Fruit fly (Drosophila melanogaster) whole organism, adult: ENCODE results near the gene AstA-R2.
A peak's percentile ranks its signal among the peaks of the same experiment; 100 is the strongest.

ENCODE experiments used
- CG11617 ChIP-seq: fragments of 200-800 bp; sonication (Bioruptor generic); optimal IDR thresholded peaks from 2 replicates; lab custom pipeline; 2017; ENCODE audit warnings: mild to moderate bottlenecking, missing biosample characterization, missing genetic modification reagents, missing genetic modification characterization
- CG12768 ChIP-seq: fragments of 200-800 bp; sonication (Bioruptor generic); optimal IDR thresholded peaks from 2 replicates; lab custom pipeline; 2017; ENCODE audit warnings: missing biosample characterization, missing genetic modification characterization, mild to moderate bottlenecking, moderate library complexity, missing genetic modification reagents
- CG14711 ChIP-seq: fragments of 200-800 bp; sonication (Bioruptor generic); optimal IDR thresholded peaks from 2 replicates; lab custom pipeline; 2018; ENCODE audit warnings: missing biosample characterization, mild to moderate bottlenecking, missing genetic modification characterization, moderate library complexity
- CG1620 ChIP-seq: fragments of 200-800 bp; sonication (Bioruptor generic); optimal IDR thresholded peaks from 2 replicates; lab custom pipeline; 2016; ENCODE audit warnings: missing biosample characterization, missing genetic modification characterization
- CG33017 ChIP-seq: fragments of 200-800 bp; sonication (Bioruptor generic); optimal IDR thresholded peaks from 2 replicates; lab custom pipeline; 2018; ENCODE audit warnings: missing biosample characterization, mild to moderate bottlenecking, missing genetic modification characterization, moderate library complexity
- CG5204 ChIP-seq: fragments of 200-800 bp; sonication (Bioruptor generic); optimal IDR thresholded peaks from 2 replicates; lab custom pipeline; 2016; ENCODE audit warnings: missing biosample characterization, missing genetic modification characterization
- CG7045 ChIP-seq: fragments of 200-800 bp; sonication (Bioruptor generic); optimal IDR thresholded peaks from 2 replicates; lab custom pipeline; 2017; ENCODE audit warnings: missing biosample characterization, mild to moderate bottlenecking, missing genetic modification characterization
- CG7101 ChIP-seq: fragments of 200-800 bp; sonication (Bioruptor generic); optimal IDR thresholded peaks from 2 replicates; lab custom pipeline; 2018; ENCODE audit warnings: missing biosample characterization, mild to moderate bottlenecking, missing genetic modification characterization, moderate library complexity
- Clk ChIP-seq: fragments of 200-800 bp; sonication (Bioruptor generic); optimal IDR thresholded peaks from 2 replicates; lab custom pipeline; 2017; ENCODE audit warnings: missing biosample characterization, missing genetic modification characterization
- Crg-1 ChIP-seq: fragments of 200-800 bp; sonication (Bioruptor generic); optimal IDR thresholded peaks from 2 replicates; lab custom pipeline; 2016; ENCODE audit warnings: missing biosample characterization, missing genetic modification characterization
- Hr96 ChIP-seq: fragments of 200-800 bp; sonication (Bioruptor generic); optimal IDR thresholded peaks from 2 replicates; lab custom pipeline; 2016; ENCODE audit warnings: missing biosample characterization, missing genetic modification characterization
- Mnt ChIP-seq: fragments of 200-800 bp; sonication (Bioruptor generic); optimal IDR thresholded peaks from 2 replicates; lab custom pipeline; 2016; ENCODE audit warnings: missing biosample characterization, mild to moderate bottlenecking, missing genetic modification characterization
- bab1 ChIP-seq: fragments of 200-800 bp; sonication (Bioruptor generic); optimal IDR thresholded peaks from 3 replicates; lab custom pipeline; 2019; ENCODE audit warnings: missing biosample characterization, mild to moderate bottlenecking, missing genetic modification characterization, moderate library complexity
- cic ChIP-seq: fragments of 200-800 bp; sonication (Bioruptor generic); optimal IDR thresholded peaks from 2 replicates; lab custom pipeline; 2017; ENCODE audit warnings: missing biosample characterization, mild to moderate bottlenecking, missing genetic modification characterization, moderate library complexity
- cnc ChIP-seq, 2 experiments: fragments of >200 bp; optimal IDR thresholded peaks; 2 replicates each; lab custom pipeline; 2017
- kay ChIP-seq: fragments of 200-800 bp; sonication (Bioruptor generic); peaks from one replicate; lab custom pipeline; 2016; ENCODE audit warnings: missing biosample characterization, missing genetic modification characterization, borderline replicate concordance
- ovo ChIP-seq: fragments of 200-800 bp; sonication (Bioruptor generic); optimal IDR thresholded peaks from 2 replicates; lab custom pipeline; 2016; ENCODE audit warnings: missing biosample characterization, missing genetic modification characterization
- pad ChIP-seq: fragments of 200-800 bp; sonication (Bioruptor generic); optimal IDR thresholded peaks from 3 replicates; lab custom pipeline; 2017; ENCODE audit warnings: missing biosample characterization, missing genetic modification characterization, mild to moderate bottlenecking, moderate library complexity, missing genetic modification reagents
- tj ChIP-seq: fragments of 200-800 bp; sonication (Bioruptor generic); optimal IDR thresholded peaks from 3 replicates; lab custom pipeline; 2017; ENCODE audit warnings: missing biosample characterization, mild to moderate bottlenecking, missing genetic modification characterization, moderate library complexity
- toe ChIP-seq: fragments of 200-800 bp; sonication (Bioruptor generic); optimal IDR thresholded peaks from 2 replicates; lab custom pipeline; 2016; ENCODE audit warnings: missing biosample characterization, missing genetic modification characterization

AstA-R2 gene

dm6 chr3R:28751611-28752129 is 7.1 kb upstream of the AstA-R2 start, which contains the start of gene CG10000:
CG10000 (minus strand) TSS chr3R:28751661.
- TF ChIP-seq ovo (no peak), cic (GFP tag; lab: Kevin White, UChicago) (peak; percentile 27)

- peak; percentile 47 for TF ChIP-seq kay
- TF ChIP-seq bab1 (GFP tag; lab: Kevin White, UChicago): no peak
Measured at dm6 chr3R:28695993-28696392, 48.6 kb downstream of the AstA-R2 start, which contains the start of gene htt. htt (plus strand) TSS chr3R:28696242.

dm6 chr3R:28687969-28688368 is 56.6 kb downstream of the AstA-R2 start:
- no peak for TF ChIP-seq pad (GFP tag; lab: Kevin White, UChicago)
- TF ChIP-seq tj (GFP tag; lab: Kevin White, UChicago): no peak
- no peak for TF ChIP-seq kay
- TF ChIP-seq Clk (GFP tag; lab: Kevin White, UChicago): no peak
- no peak for TF ChIP-seq Crg-1 (GFP tag; lab: Kevin White, UChicago)
- TF ChIP-seq CG14711 (tag; lab: Kevin White, UChicago): no peak
- TF ChIP-seq Hr96: no peak
- TF ChIP-seq Mnt: no peak
- no peak for TF ChIP-seq CG7045 (GFP tag; lab: Kevin White, UChicago)
- TF ChIP-seq CG11617 (GFP tag; lab: Kevin White, UChicago): no peak
- TF ChIP-seq CG7101 (tag; lab: Kevin White, UChicago): no peak
- no peak for TF ChIP-seq CG1620 (GFP tag; lab: Kevin White, UChicago)
- no peak for TF ChIP-seq CG5204 (GFP tag; lab: Kevin White, UChicago)
- TF ChIP-seq CG12768 (GFP tag; lab: Kevin White, UChicago): no peak
- TF ChIP-seq bab1 (GFP tag; lab: Kevin White, UChicago): no peak
- TF ChIP-seq toe: no peak
- no peak for TF ChIP-seq CG33017
- no peak for TF ChIP-seq cic (GFP tag; lab: Kevin White, UChicago)
- TF ChIP-seq cnc (optimal IDR thresholded peaks at IDR 0.05; lab: Kevin White, UChicago): no peak
